Fruit fly (Drosophila melanogaster): ENCODE measurements around the gene CG32212.
"Not testable (repeated sequence)": the region's sequence is repeated elsewhere in the genome, so short reads cannot be mapped to it uniquely, and the experiment has no call there.

Gene CG32212

DNA sequence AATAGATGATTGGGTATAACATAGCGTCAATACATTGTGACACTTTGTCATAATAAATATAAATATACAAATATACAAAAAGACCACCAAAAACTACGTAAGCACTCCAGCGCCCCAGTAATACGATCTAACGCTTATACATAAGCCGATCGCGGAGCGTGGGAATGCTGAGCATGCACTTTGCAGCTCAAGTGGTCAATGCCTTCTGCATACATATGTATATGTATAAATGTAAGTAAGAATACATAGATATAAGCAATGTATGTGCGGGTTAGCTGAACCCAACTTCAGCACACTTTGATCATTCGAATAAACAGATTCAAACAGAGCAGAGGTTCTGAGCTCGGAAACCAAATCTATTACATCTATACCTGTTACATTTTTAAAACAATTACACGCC is at the start of gene CG32212:
Gene CG32212, plus strand, starts transcription at position 301 of the 400 bp plus-strand sequence.
- not testable (repeated sequence) for TF ChIP-seq svp (GFP tag); Sox15 (GFP tag; optimal IDR thresholded peaks at IDR 0.05); CG3919 (GFP tag; optimal IDR thresholded peaks at IDR 0.05)

DNA sequence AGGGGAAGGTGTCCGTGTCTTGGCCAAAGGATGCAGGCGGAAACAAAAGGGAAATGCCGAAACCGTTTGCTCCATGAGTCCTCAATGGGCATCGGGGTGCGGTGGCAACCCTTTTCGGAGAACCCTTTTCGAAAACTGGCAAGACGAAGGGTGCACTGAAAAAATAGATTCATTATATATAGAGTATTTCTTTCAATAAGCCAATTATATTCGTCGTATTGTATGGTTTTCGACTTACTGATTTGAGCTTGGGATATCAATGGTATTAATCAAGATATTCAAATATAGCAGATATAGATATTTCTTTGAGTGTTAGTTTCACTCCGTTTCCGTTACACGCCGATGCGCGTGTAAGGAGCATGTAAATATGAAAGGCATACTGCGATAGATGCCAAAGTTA is 45.1 kb upstream of the CG32212 start:
- TF ChIP-seq pdm3 (GFP tag; optimal IDR thresholded peaks at IDR 0.05) = no peak
- TF ChIP-seq dsx (GFP tag; optimal IDR thresholded peaks at IDR 0.05; ENCODE audit: poor library complexity, severe bottlenecking) = no peak
- peak; percentile 13 for TF ChIP-seq achi (GFP tag; optimal IDR thresholded peaks at IDR 0.05)
- TF ChIP-seq CG32006 (GFP tag; optimal IDR thresholded peaks at IDR 0.05) = no peak
- no peak for TF ChIP-seq dac (GFP tag; optimal IDR thresholded peaks at IDR 0.05)
- TF ChIP-seq Ets21C (GFP tag; optimal IDR thresholded peaks at IDR 0.05) = no peak
- TF ChIP-seq svp (GFP tag) = peak; percentile 65
- peak; percentile 7 for TF ChIP-seq CG10631 (GFP tag; optimal IDR thresholded peaks at IDR 0.05)
- TF ChIP-seq CG15336 (GFP tag; IDR thresholded peaks at IDR 0.05) = no peak
- no peak for TF ChIP-seq Blimp-1 (GFP tag; optimal IDR thresholded peaks at IDR 0.05)
- peak; percentile 10 for TF ChIP-seq lz (GFP tag; optimal IDR thresholded peaks at IDR 0.05)
- no peak for TF ChIP-seq CG9139 (GFP tag; optimal IDR thresholded peaks at IDR 0.05)
- peak; percentile 72 for TF ChIP-seq Eip78C (GFP tag)
- TF ChIP-seq eg (GFP tag; IDR thresholded peaks at IDR 0.05) = no peak
- TF ChIP-seq CG11902 (GFP tag; optimal IDR thresholded peaks at IDR 0.05) = no peak
- TF ChIP-seq Sox14 (GFP tag; optimal IDR thresholded peaks at IDR 0.05) = no peak
- peak; percentile 16 for TF ChIP-seq Ets96B (tag; optimal IDR thresholded peaks at IDR 0.05)
- no peak for TF ChIP-seq CG11762 (GFP tag; optimal IDR thresholded peaks at IDR 0.05; ENCODE audit: insufficient read depth)
- TF ChIP-seq cyc (GFP tag; optimal IDR thresholded peaks at IDR 0.05) = no peak
- TF ChIP-seq OdsH (GFP tag; optimal IDR thresholded peaks at IDR 0.05) = peak; percentile 13
- TF ChIP-seq CG4318 (GFP tag; optimal IDR thresholded peaks at IDR 0.05) = no peak
- TF ChIP-seq Met (GFP tag; optimal IDR thresholded peaks at IDR 0.05) = no peak
- TF ChIP-seq acj6 (GFP tag; optimal IDR thresholded peaks at IDR 0.05) = no peak
- no peak for TF ChIP-seq Hr4 (GFP tag; optimal IDR thresholded peaks at IDR 0.05)
- TF ChIP-seq topi (GFP tag; optimal IDR thresholded peaks at IDR 0.05) = peak; percentile 23
- no peak for TF ChIP-seq CG7368 (GFP tag; optimal IDR thresholded peaks at IDR 0.05)
- TF ChIP-seq CG3919 (GFP tag; optimal IDR thresholded peaks at IDR 0.05) = peak; percentile 12
- peak; percentile 10 for TF ChIP-seq Eip75B (GFP tag; optimal IDR thresholded peaks at IDR 0.05)
- TF ChIP-seq fkh (GFP tag; optimal IDR thresholded peaks at IDR 0.05) = no peak
- peak; percentile 61; the same call in 1 of the 3 replicates for TF ChIP-seq CG6163 (GFP tag; IDR thresholded peaks at IDR 0.05)
- TF ChIP-seq ss (GFP tag; optimal IDR thresholded peaks at IDR 0.05) = peak in 1 of 2 experiments; percentile 5
- peak; percentile 11 for TF ChIP-seq CG8632 (GFP tag; optimal IDR thresholded peaks at IDR 0.05)
- peak; percentile 0 for TF ChIP-seq CG6792 (GFP tag; optimal IDR thresholded peaks at IDR 0.05)
- TF ChIP-seq net (GFP tag; optimal IDR thresholded peaks at IDR 0.05) = no peak
- TF ChIP-seq spab (GFP tag; optimal IDR thresholded peaks at IDR 0.05) = peak; percentile 11
- TF ChIP-seq CG10669 (GFP tag; optimal IDR thresholded peaks at IDR 0.05) = peak; percentile 36
- TF ChIP-seq CG31627 (GFP tag; optimal IDR thresholded peaks at IDR 0.05) = no peak

- TF ChIP-seq lz (GFP tag; optimal IDR thresholded peaks at IDR 0.05) = peak; percentile 32
- TF ChIP-seq Ets21C (GFP tag; optimal IDR thresholded peaks at IDR 0.05) = peak; percentile 2
- peak; percentile 48 for TF ChIP-seq Hr39 (GFP tag; optimal IDR thresholded peaks at IDR 0.05)
- TF ChIP-seq CG6163 (GFP tag; IDR thresholded peaks at IDR 0.05) = 0 out of 3 replicates have a peak, but pooled peaks have one; percentile 28
- peak; percentile 19 for TF ChIP-seq CG32006 (GFP tag; optimal IDR thresholded peaks at IDR 0.05)
- TF ChIP-seq pdm3 (GFP tag; optimal IDR thresholded peaks at IDR 0.05) = peak; percentile 17
- TF ChIP-seq eg (GFP tag; IDR thresholded peaks at IDR 0.05) = 0 out of 3 replicates have a peak, but pooled peaks have one; percentile 27
- TF ChIP-seq CG8319 (GFP tag; optimal IDR thresholded peaks at IDR 0.05) = peak; percentile 18
- no peak for TF ChIP-seq spab (GFP tag; optimal IDR thresholded peaks at IDR 0.05)
- peak; percentile 17 for TF ChIP-seq topi (GFP tag; optimal IDR thresholded peaks at IDR 0.05)
- TF ChIP-seq Sox15 (GFP tag; optimal IDR thresholded peaks at IDR 0.05) = peak; percentile 15
- no peak for TF ChIP-seq CG16779 (tag; optimal IDR thresholded peaks at IDR 0.05)
- TF ChIP-seq svp (GFP tag) = peak; percentile 59
- peak; percentile 24 for TF ChIP-seq Met (GFP tag; optimal IDR thresholded peaks at IDR 0.05)
- TF ChIP-seq Smox (GFP tag; optimal IDR thresholded peaks at IDR 0.05) = no peak
- no peak for TF ChIP-seq Hr38 (GFP tag; optimal IDR thresholded peaks at IDR 0.05)
- TF ChIP-seq acj6 (GFP tag; optimal IDR thresholded peaks at IDR 0.05) = peak; percentile 32
- TF ChIP-seq vri (GFP tag; optimal IDR thresholded peaks at IDR 0.05) = no peak
- TF ChIP-seq Ets96B (tag; optimal IDR thresholded peaks at IDR 0.05) = peak; percentile 7
- TF ChIP-seq Gug (GFP tag; IDR thresholded peaks at IDR 0.05) = no peak
- TF ChIP-seq cyc (GFP tag; optimal IDR thresholded peaks at IDR 0.05) = peak; percentile 46
- peak; percentile 34 for TF ChIP-seq CG3919 (GFP tag; optimal IDR thresholded peaks at IDR 0.05)
- peak; percentile 22 for TF ChIP-seq achi (GFP tag; optimal IDR thresholded peaks at IDR 0.05)
- TF ChIP-seq CG6808 (GFP tag; optimal IDR thresholded peaks at IDR 0.05) = no peak
- TF ChIP-seq CG1621 (tag; optimal IDR thresholded peaks at IDR 0.05) = peak; percentile 13
- TF ChIP-seq CG10669 (GFP tag; optimal IDR thresholded peaks at IDR 0.05) = peak; percentile 28
Measured at dm6 chr3L:19444092-19444491, 43.3 kb upstream of the CG32212 start.
